Fruit fly (Drosophila melanogaster): Measurements from ENCODE around the gene CG6996.

The CG6996 gene

DNA sequence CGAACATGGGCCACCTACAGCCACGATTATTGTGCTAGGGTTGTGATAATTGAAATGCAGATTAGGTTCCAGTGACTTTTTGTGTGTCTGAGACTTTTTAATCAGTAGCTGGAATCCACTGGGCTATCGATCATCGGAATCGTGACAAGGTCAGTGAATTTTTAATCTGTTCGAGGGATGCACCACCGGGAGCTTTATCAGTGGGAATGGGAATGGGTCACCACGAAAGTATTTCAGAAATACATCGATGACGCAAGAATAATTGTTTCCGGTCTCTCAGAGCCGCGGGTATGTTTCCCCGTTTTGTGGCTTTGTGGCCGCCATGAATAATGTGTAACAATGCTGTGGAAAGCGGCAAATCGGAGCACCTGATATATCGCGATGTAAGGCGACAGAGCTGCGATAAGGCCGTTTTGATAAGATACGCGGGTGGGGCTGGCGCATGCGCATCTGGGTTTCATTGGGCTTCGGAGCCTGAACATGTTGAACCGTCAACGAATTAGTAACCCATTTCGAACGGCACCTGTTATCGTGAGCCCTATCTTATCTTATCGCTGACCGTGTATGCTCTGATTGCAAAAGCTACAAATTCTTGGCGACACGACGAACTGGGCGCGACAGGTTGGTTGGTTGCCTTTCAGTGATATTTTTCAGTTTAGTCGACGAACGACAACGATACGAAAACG, 19.3 kb upstream of the CG6996 start, which contains the start of gene Ssk (continued):
- TF ChIP-seq sens (GFP tag) (peak; percentile 28), grn (GFP tag; optimal IDR thresholded peaks at IDR 0.05) (peak; percentile 98), CG14050 (GFP tag; IDR thresholded peaks at IDR 0.05) (no peak), Hand (GFP tag; optimal IDR thresholded peaks at IDR 0.05) (peak; percentile 6), wek (GFP tag; optimal IDR thresholded peaks at IDR 0.05) (peak; percentile 21), CG9727 (GFP tag; optimal IDR thresholded peaks at IDR 0.05) (no peak), hkb (optimal IDR thresholded peaks at IDR 0.05) (no peak), hkb (GFP tag; IDR thresholded peaks at IDR 0.05) (0 out of 2 replicates have a peak, but pooled peaks have one; percentile 27), CG3065 (GFP tag; optimal IDR thresholded peaks at IDR 0.05) (no peak), pum (GFP tag; optimal IDR thresholded peaks at IDR 0.05) (no peak), pita (GFP tag; optimal IDR thresholded peaks at IDR 0.05) (no peak), Lpt (GFP tag; optimal IDR thresholded peaks at IDR 0.05) (no peak), Pdp1 (GFP tag; optimal IDR thresholded peaks at IDR 0.05) (peak in 1 of 2 experiments; percentile 90), CG11085 (GFP tag; IDR thresholded peaks at IDR 0.05) (peak; percentile 61; the same call in 1 of the 2 replicates), Med (GFP tag) (peak; percentile 30), lab (GFP tag; optimal IDR thresholded peaks at IDR 0.05) (peak; percentile 52), sob (GFP tag; IDR thresholded peaks at IDR 0.05) (peak; percentile 46; the same call in 1 of the 2 replicates), ken (GFP tag; IDR thresholded peaks at IDR 0.05) (0 out of 3 replicates have a peak, but pooled peaks have one; percentile 22), CG6175 (GFP tag; IDR thresholded peaks at IDR 0.05) (no peak), PHDP (tag; optimal IDR thresholded peaks at IDR 0.05) (peak; percentile 12), CG10267 (tag; optimal IDR thresholded peaks at IDR 0.05) (no peak), BEAF-32 (GFP tag; optimal IDR thresholded peaks at IDR 0.05) (no peak), org-1 (GFP tag; optimal IDR thresholded peaks at IDR 0.05) (no peak), mam (GFP tag; optimal IDR thresholded peaks at IDR 0.05) (no peak), CG34376 (GFP tag; optimal IDR thresholded peaks at IDR 0.05) (peak; percentile 82), CG6854 (GFP tag; optimal IDR thresholded peaks at IDR 0.05) (peak; percentile 45), bowl (GFP tag; IDR thresholded peaks at IDR 0.05) (no peak), MBD-R2 (GFP tag; IDR thresholded peaks at IDR 0.05) (0 out of 2 replicates have a peak, but pooled peaks have one; percentile 9), Bgb (GFP tag; IDR thresholded peaks at IDR 0.05; ENCODE audit: partially characterized antibody) (peak; percentile 37; the same call in 1 of the 2 replicates), Eip74EF (GFP tag; optimal IDR thresholded peaks at IDR 0.05) (peak in 1 of 2 experiments; percentile 22), run (tag; optimal IDR thresholded peaks at IDR 0.05) (no peak), CG11696 (GFP tag; IDR thresholded peaks at IDR 0.05) (no peak), Adf1 (GFP tag; IDR thresholded peaks at IDR 0.05) (peak; percentile 56; the same call in 1 of the 2 replicates), D19B (GFP tag; optimal IDR thresholded peaks at IDR 0.05) (no peak), eve (GFP tag; optimal IDR thresholded peaks at IDR 0.05) (peak in 1 of 2 experiments; percentile 31), CG11247 (GFP tag; IDR thresholded peaks at IDR 0.05) (no peak), Fer1 (GFP tag; optimal IDR thresholded peaks at IDR 0.05) (peak; percentile 43), CG6813 (GFP tag; optimal IDR thresholded peaks at IDR 0.05) (no peak), Hmr (GFP tag; optimal IDR thresholded peaks at IDR 0.05) (peak; percentile 54), CG9609 (GFP tag; optimal IDR thresholded peaks at IDR 0.05) (no peak), CG9215 (GFP tag; IDR thresholded peaks at IDR 0.05) (no peak), salm (tag; optimal IDR thresholded peaks at IDR 0.05) (peak; percentile 20), Ssrp (tag; optimal IDR thresholded peaks at IDR 0.05) (no peak), CG17612 (GFP tag; IDR thresholded peaks at IDR 0.05) (no peak), Antp (GFP tag; optimal IDR thresholded peaks at IDR 0.05) (no peak), CG15479 (GFP tag; optimal IDR thresholded peaks at IDR 0.05) (no peak), onecut (GFP tag; IDR thresholded peaks at IDR 0.05) (peak; percentile 7; the same call in 1 of the 2 replicates), CG16813 (GFP tag; IDR thresholded peaks at IDR 0.05; ENCODE audit: partially characterized antibody) (no peak), scrt (GFP tag; optimal IDR thresholded peaks at IDR 0.05) (peak; percentile 27)

All from whole organism, embryonic.